Worm (Caenorhabditis elegans): Measurements from ENCODE around the gene clp-6.
A peak's percentile ranks its signal among the peaks of the same experiment; 100 is the strongest.

The clp-6 gene

DNA sequence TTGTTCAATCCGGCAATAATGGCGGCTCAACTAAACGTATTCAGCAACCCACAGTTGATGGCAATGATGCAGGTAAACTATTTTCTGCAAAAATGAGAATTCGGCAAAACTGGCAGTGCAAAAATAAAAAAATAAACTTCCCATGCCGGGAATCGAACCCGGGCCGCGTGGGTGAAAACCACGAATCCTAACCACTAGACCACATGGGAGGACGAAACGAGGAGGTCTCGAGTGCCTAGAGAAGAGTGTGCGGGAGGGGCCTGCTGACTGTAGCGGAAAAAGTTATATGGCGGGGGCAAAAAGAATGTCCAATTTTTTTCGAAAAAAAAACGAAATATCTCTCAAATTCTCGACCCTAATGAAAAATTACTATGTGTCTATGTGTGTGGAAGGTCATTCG is 46.8 kb downstream of the clp-6 start (continued):
- TF ChIP-seq che-1 (tag; optimal IDR thresholded peaks at IDR 0.05) (peak; percentile 70), hlh-13 (GFP tag; optimal IDR thresholded peaks at IDR 0.05) (peak; percentile 50), rnt-1 (tag; optimal IDR thresholded peaks at IDR 0.05) (peak; percentile 50), nfya-1 (tag; optimal IDR thresholded peaks at IDR 0.05) (peak; percentile 16), tbx-7 (tag; optimal IDR thresholded peaks at IDR 0.05) (peak; percentile 32), ceh-22 (tag; optimal IDR thresholded peaks at IDR 0.05) (no peak), pha-2 (tag; optimal IDR thresholded peaks at IDR 0.05) (peak; percentile 49), ceh-45 (GFP tag; IDR thresholded peaks at IDR 0.05) (no peak; the same call in 1 of the 2 replicates), pag-3 (tag; optimal IDR thresholded peaks at IDR 0.05; ENCODE audit: borderline replicate concordance) (no peak), hlh-15 (tag; optimal IDR thresholded peaks at IDR 0.05) (peak; percentile 52), elt-2 (tag; optimal IDR thresholded peaks at IDR 0.05) (peak; percentile 82), eyg-1 (tag; optimal IDR thresholded peaks at IDR 0.05) (peak; percentile 37), gmeb-2 (tag; optimal IDR thresholded peaks at IDR 0.05) (peak; percentile 74), F13H6.1 (tag; optimal IDR thresholded peaks at IDR 0.05) (peak; percentile 42), ahr-1 (tag; optimal IDR thresholded peaks at IDR 0.05) (peak; percentile 29), fax-1 (tag; optimal IDR thresholded peaks at IDR 0.05) (peak; percentile 29), tbx-2 (tag; optimal IDR thresholded peaks at IDR 0.05) (peak; percentile 40)

DNA sequence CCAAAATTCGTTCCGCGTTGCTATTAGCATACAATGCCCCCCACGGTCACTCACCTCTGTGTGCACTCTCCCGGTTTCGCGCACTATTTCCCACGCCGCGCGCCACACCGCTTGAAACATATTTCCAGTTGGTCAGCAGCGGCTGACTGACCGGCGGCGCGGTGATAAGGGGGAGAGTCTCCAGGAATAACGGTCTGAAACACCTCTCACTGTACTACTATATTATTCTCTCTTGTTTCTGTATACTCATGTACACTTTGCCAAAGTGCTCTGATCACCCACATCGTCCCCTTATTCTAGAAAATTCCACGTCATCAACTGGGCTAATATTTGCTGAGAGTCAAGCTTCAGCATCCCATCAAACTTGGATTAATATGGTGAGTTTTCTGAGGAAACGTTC is 48.9 kb downstream of the clp-6 start, which contains the start of gene nhr-41:
Gene nhr-41, plus strand, starts transcription at position 301 of the 400 bp plus-strand sequence.
- no peak for TF ChIP-seq unc-55 (GFP tag; optimal IDR thresholded peaks at IDR 0.05)
- TF ChIP-seq pax-1 (tag; optimal IDR thresholded peaks at IDR 0.05): no peak
- TF ChIP-seq ceh-34 (tag; optimal IDR thresholded peaks at IDR 0.05): no peak
- TF ChIP-seq unc-42 (tag; optimal IDR thresholded peaks at IDR 0.05): no peak
- no peak for TF ChIP-seq ztf-16 (tag; optimal IDR thresholded peaks at IDR 0.05)
- no peak for TF ChIP-seq T23F11.4 (GFP tag; optimal IDR thresholded peaks at IDR 0.05)
- TF ChIP-seq tbx-7 (tag; optimal IDR thresholded peaks at IDR 0.05): no peak
- no peak for TF ChIP-seq syd-9 (tag; optimal IDR thresholded peaks at IDR 0.05)
- TF ChIP-seq pros-1 (tag; optimal IDR thresholded peaks at IDR 0.05): no peak
- TF ChIP-seq unc-3 (GFP tag; conservative IDR thresholded peaks at IDR 0.05): no peak
- TF ChIP-seq unc-3 (tag; optimal IDR thresholded peaks at IDR 0.05): no peak
- no peak for TF ChIP-seq C08G9.2 (tag; optimal IDR thresholded peaks at IDR 0.05)
- no peak for TF ChIP-seq C38D4.7 (GFP tag; optimal IDR thresholded peaks at IDR 0.05)

DNA sequence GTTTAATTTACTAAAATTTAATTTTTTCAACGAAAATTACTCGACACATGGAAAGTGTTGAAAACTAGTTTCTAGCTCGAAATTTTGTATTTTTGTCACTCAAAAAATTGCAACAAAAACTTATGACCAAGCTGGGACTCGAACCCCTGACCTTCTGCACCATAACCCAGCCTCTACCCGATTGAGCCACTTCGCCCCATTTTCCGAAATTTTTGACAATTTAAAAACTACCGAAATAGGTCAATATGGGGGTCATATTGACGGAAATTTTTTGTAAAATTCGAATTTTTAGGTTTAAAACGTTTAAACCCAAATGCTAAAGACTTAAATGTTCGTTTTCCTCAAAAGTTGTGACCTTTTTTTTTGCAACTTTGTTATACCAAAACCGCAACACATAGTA is 49.3 kb downstream of the clp-6 start:
- TF ChIP-seq syd-9 (tag; optimal IDR thresholded peaks at IDR 0.05) (no peak), fax-1 (tag; optimal IDR thresholded peaks at IDR 0.05) (no peak), dve-1 (tag; optimal IDR thresholded peaks at IDR 0.05) (no peak), elt-2 (tag; optimal IDR thresholded peaks at IDR 0.05) (no peak), nhr-11 (tag; optimal IDR thresholded peaks at IDR 0.05) (no peak), unc-42 (tag; optimal IDR thresholded peaks at IDR 0.05) (no peak), K09A11.1 (tag; optimal IDR thresholded peaks at IDR 0.05; ENCODE audit: insufficient read depth) (no peak), mec-3 (tag; optimal IDR thresholded peaks at IDR 0.05; ENCODE audit: borderline replicate concordance) (no peak), T23F11.4 (GFP tag; optimal IDR thresholded peaks at IDR 0.05) (no peak), nhr-232 (tag; optimal IDR thresholded peaks at IDR 0.05) (no peak), odd-2 (tag; optimal IDR thresholded peaks at IDR 0.05) (no peak), ceh-24 (tag; optimal IDR thresholded peaks at IDR 0.05) (no peak), pag-3 (tag; optimal IDR thresholded peaks at IDR 0.05; ENCODE audit: borderline replicate concordance) (no peak), ceh-45 (GFP tag; IDR thresholded peaks at IDR 0.05) (no peak)

DNA sequence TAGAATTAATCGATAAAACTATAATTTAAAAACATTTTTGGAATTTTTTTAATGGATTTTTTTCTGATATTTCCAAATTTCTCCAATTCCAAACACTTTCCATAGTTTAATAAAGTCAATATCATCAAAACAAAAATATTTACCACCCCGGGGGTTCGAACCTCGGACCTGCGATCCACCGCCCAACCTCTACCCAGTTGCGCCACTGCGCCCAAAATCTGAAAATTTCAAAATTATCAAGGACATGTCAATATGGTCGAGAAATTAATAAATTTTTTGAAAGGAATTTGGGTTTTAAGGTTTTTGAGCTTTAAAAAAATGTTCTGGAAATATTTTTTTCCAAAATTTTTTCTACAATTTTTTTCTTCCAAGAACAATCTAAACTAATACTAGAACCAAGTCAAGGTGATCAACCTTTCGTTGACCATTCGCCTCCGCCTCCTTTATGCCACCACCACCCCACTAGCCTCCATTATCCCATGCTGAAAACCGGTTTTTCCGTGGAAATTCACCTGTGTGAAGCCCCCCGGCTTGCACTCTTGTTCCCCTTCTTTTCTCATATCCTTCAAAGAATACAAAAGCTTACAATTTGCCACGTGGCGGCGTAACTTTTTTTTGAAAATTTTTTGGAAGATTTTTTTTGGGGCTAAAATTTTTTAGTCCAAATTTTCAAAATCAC is 53.1 kb downstream of the clp-6 start:
- no peak for TF ChIP-seq ceh-30 (tag; optimal IDR thresholded peaks at IDR 0.05)
- no peak for TF ChIP-seq ref-2 (tag; optimal IDR thresholded peaks at IDR 0.05)
- no peak for TF ChIP-seq hlh-13 (GFP tag; optimal IDR thresholded peaks at IDR 0.05)
- no peak for TF ChIP-seq C38D4.7 (GFP tag; optimal IDR thresholded peaks at IDR 0.05)
